Worm (Caenorhabditis elegans): ENCODE data around the gene sws-1.
A peak's percentile ranks its signal among the peaks of the same experiment; 100 is the strongest.

The sws-1 gene

ce11 chrV:18934539-18934938, 46.7 kb downstream of the sws-1 start:
- TF ChIP-seq nhr-77 (tag; optimal IDR thresholded peaks at IDR 0.05) (peak; percentile 18), lsy-2 (tag; optimal IDR thresholded peaks at IDR 0.05) (no peak), nhr-28 (tag; optimal IDR thresholded peaks at IDR 0.05) (peak; percentile 99), saeg-2 (GFP tag; IDR thresholded peaks at IDR 0.05) (no peak), egl-43 (GFP tag; IDR thresholded peaks at IDR 0.05) (no peak), madf-9 (GFP tag; conservative IDR thresholded peaks at IDR 0.05) (no peak), mdl-1 (tag; optimal IDR thresholded peaks at IDR 0.05) (peak in 1 of 2 experiments; percentile 23), hlh-30 (tag; optimal IDR thresholded peaks at IDR 0.05; ENCODE audit: insufficient read depth) (peak; percentile 40), attf-4 (tag; optimal IDR thresholded peaks at IDR 0.05) (no peak), nhr-42 (GFP tag; IDR thresholded peaks at IDR 0.05) (no peak), Y48G9A.11 (GFP tag; IDR thresholded peaks at IDR 0.05) (no peak), dmd-8 (GFP tag; IDR thresholded peaks at IDR 0.05) (no peak), tra-1 (GFP tag; IDR thresholded peaks at IDR 0.05) (no peak)

ce11 chrV:18931279-18931678, 50.0 kb downstream of the sws-1 start, which contains the start of gene ptr-22:
Gene ptr-22 (minus strand): TSS chrV:18931379.
- TF ChIP-seq pha-4 (GFP tag; IDR thresholded peaks at IDR 0.05): no peak
- TF ChIP-seq pha-4 (tag; optimal IDR thresholded peaks at IDR 0.05): no peak
- TF ChIP-seq arid-1 (GFP tag; conservative IDR thresholded peaks at IDR 0.05): no peak
- no peak for TF ChIP-seq ctbp-1 (GFP tag; IDR thresholded peaks at IDR 0.05)
- TF ChIP-seq php-3 (GFP tag; IDR thresholded peaks at IDR 0.05): no peak
- no peak for TF ChIP-seq nhr-11 (tag; optimal IDR thresholded peaks at IDR 0.05)
- no peak for TF ChIP-seq F10B5.3 (tag; optimal IDR thresholded peaks at IDR 0.05)

- TF ChIP-seq hlh-30 (tag; optimal IDR thresholded peaks at IDR 0.05; ENCODE audit: insufficient read depth) (peak; percentile 42), nhr-28 (tag; optimal IDR thresholded peaks at IDR 0.05) (peak; percentile 86), ctbp-1 (GFP tag; IDR thresholded peaks at IDR 0.05) (no peak), aha-1 (tag) (peak; percentile 62)
Measured at ce11 chrV:18930748-18931147, 50.5 kb downstream of the sws-1 start.

All from whole organism, L4 larva.